Fruit fly (Drosophila melanogaster) whole organism, embryonic: Measurements from ENCODE around the gene spg.
A peak's percentile ranks its signal among the peaks of the same experiment; 100 is the strongest.

Experiments
- ATbp ChIP-seq: fragments of 200-800 bp; sonication (Bioruptor generic); optimal IDR thresholded peaks from 2 replicates; lab custom pipeline; 2017; ENCODE audit warnings: missing biosample characterization, mild to moderate bottlenecking, missing genetic modification characterization, missing genetic modification reagents
- Antp ChIP-seq: fragments of 200-800 bp; sonication (Bioruptor generic); optimal IDR thresholded peaks from 3 replicates; lab custom pipeline; 2016; ENCODE audit warnings: missing biosample characterization, missing genetic modification characterization
- Bgb ChIP-seq: fragments of 200-800 bp; sonication (Bioruptor generic); IDR thresholded peaks from 2 replicates; pipeline ENCODE4 v1.3.6; 2022; ENCODE audit warnings: missing biosample characterization, missing genetic modification characterization; ENCODE audit not compliant: partially characterized antibody
- CG10321 ChIP-seq: fragments of 200-800 bp; sonication (Bioruptor generic); IDR thresholded peaks from 2 replicates; pipeline ENCODE4 v1.3.6; 2022; ENCODE audit warnings: missing biosample characterization, missing genetic modification characterization
- CG11093 ChIP-seq: fragments of 200-800 bp; sonication (Bioruptor generic); IDR thresholded peaks from 3 replicates; pipeline ENCODE4 v1.3.6; 2022; ENCODE audit warnings: missing biosample characterization, missing genetic modification characterization
- CG11456 ChIP-seq: fragments of 200-800 bp; sonication (Bioruptor generic); IDR thresholded peaks from 3 replicates; pipeline ENCODE4 v1.3.6; 2022; ENCODE audit warnings: missing biosample characterization, missing genetic modification characterization
- CG11504 ChIP-seq: fragments of 200-800 bp; sonication (Bioruptor generic); optimal IDR thresholded peaks from 3 replicates; lab custom pipeline; 2019; ENCODE audit warnings: missing biosample characterization, mild to moderate bottlenecking, missing genetic modification characterization, moderate library complexity
- CG12104 ChIP-seq: fragments of 200-800 bp; sonication (Bioruptor generic); optimal IDR thresholded peaks from 3 replicates; lab custom pipeline; 2016; ENCODE audit warnings: missing biosample characterization, missing genetic modification characterization
- CG12659 ChIP-seq: fragments of 200-800 bp; sonication (Bioruptor generic); optimal IDR thresholded peaks from 3 replicates; lab custom pipeline; 2017; ENCODE audit warnings: mild to moderate bottlenecking, missing biosample characterization, missing genetic modification reagents, missing genetic modification characterization
- CG14667 ChIP-seq: fragments of 200-800 bp; sonication (Bioruptor generic); IDR thresholded peaks from 2 replicates; pipeline ENCODE4 v1.3.6; 2022; ENCODE audit warnings: missing biosample characterization, missing genetic modification characterization
- CG14710 ChIP-seq: fragments of 200-800 bp; sonication (Bioruptor generic); optimal IDR thresholded peaks from 3 replicates; lab custom pipeline; 2019; ENCODE audit warnings: missing biosample characterization, mild to moderate bottlenecking, missing genetic modification characterization, moderate library complexity
- CG17186 ChIP-seq: fragments of 200-800 bp; sonication (Bioruptor generic); optimal IDR thresholded peaks from 3 replicates; lab custom pipeline; 2017; ENCODE audit warnings: missing biosample characterization, missing genetic modification reagents, missing genetic modification characterization
- CG18262 ChIP-seq: fragments of 200-800 bp; optimal IDR thresholded peaks from 3 replicates; lab custom pipeline; 2019; ENCODE audit warnings: missing biosample characterization, mild to moderate bottlenecking, missing genetic modification characterization, moderate library complexity
- CG31224 ChIP-seq: fragments of 200-800 bp; sonication (Bioruptor generic); IDR thresholded peaks from 2 replicates; pipeline ENCODE4 v1.3.6; 2022; ENCODE audit warnings: missing biosample characterization, missing genetic modification characterization
- CG3838 ChIP-seq: fragments of 200-800 bp; sonication (Bioruptor generic); optimal IDR thresholded peaks from 3 replicates; lab custom pipeline; 2016; ENCODE audit warnings: missing biosample characterization, missing genetic modification characterization
- CG43689 ChIP-seq: fragments of 200-800 bp; sonication (Bioruptor generic); IDR thresholded peaks from 2 replicates; pipeline ENCODE4 v1.3.6; 2022; ENCODE audit warnings: missing biosample characterization, missing genetic modification characterization
- CG6765 ChIP-seq: fragments of 200-800 bp; sonication (Bioruptor generic); optimal IDR thresholded peaks from 3 replicates; lab custom pipeline; 2017; ENCODE audit warnings: missing biosample characterization, mild to moderate bottlenecking, missing genetic modification characterization
- CG7556 ChIP-seq: fragments of 200-800 bp; sonication (Bioruptor generic); optimal IDR thresholded peaks from 2 replicates; lab custom pipeline; 2017; ENCODE audit warnings: missing biosample characterization, mild to moderate bottlenecking, missing genetic modification characterization
- CG8478 ChIP-seq: fragments of >200 bp; optimal IDR thresholded peaks from 2 replicates; lab custom pipeline; 2018
- CG8765 ChIP-seq: fragments of 200-800 bp; sonication (Bioruptor generic); IDR thresholded peaks from 2 replicates; pipeline ENCODE4 v1.3.6; 2022; ENCODE audit warnings: missing biosample characterization, missing genetic modification characterization
- Chrac-16 ChIP-seq: fragments of 200-800 bp; sonication (Bioruptor generic); optimal IDR thresholded peaks from 3 replicates; lab custom pipeline; 2016; ENCODE audit warnings: missing biosample characterization, missing genetic modification characterization
- D19A ChIP-seq: fragments of 200-800 bp; optimal IDR thresholded peaks from 3 replicates; lab custom pipeline; 2019; ENCODE audit warnings: missing biosample characterization, mild to moderate bottlenecking, missing genetic modification characterization, moderate library complexity
- Dip3 ChIP-seq: fragments of 200-800 bp; sonication (Bioruptor generic); optimal IDR thresholded peaks from 3 replicates; lab custom pipeline; 2016; ENCODE audit warnings: missing biosample characterization, missing genetic modification characterization
- Dp ChIP-seq: fragments of 200-800 bp; sonication (Bioruptor generic); optimal IDR thresholded peaks from 2 replicates; lab custom pipeline; 2018; ENCODE audit warnings: missing biosample characterization, mild to moderate bottlenecking, missing genetic modification characterization, moderate library complexity
- Ets65A ChIP-seq: fragments of 200-800 bp; sonication (Bioruptor generic); peaks from one replicate; lab custom pipeline; 2016; ENCODE audit warnings: missing biosample characterization, missing genetic modification characterization
- Fer1 ChIP-seq: fragments of 200-800 bp; sonication (Bioruptor generic); optimal IDR thresholded peaks from 2 replicates; lab custom pipeline; 2017; ENCODE audit warnings: missing biosample characterization, mild to moderate bottlenecking, missing genetic modification characterization
- H2.0 ChIP-seq: fragments of 200-800 bp; sonication (Bioruptor generic); IDR thresholded peaks from 2 replicates; pipeline ENCODE4 v1.3.6; 2022; ENCODE audit warnings: missing biosample characterization, missing genetic modification characterization
- HLH4C ChIP-seq: fragments of 200-800 bp; sonication (Bioruptor generic); IDR thresholded peaks from 3 replicates; pipeline ENCODE4 v1.3.6; 2022; ENCODE audit warnings: missing biosample characterization, missing genetic modification characterization; ENCODE audit not compliant: partially characterized antibody
- HLHmδ ChIP-seq: fragments of 200-800 bp; sonication (Bioruptor generic); optimal IDR thresholded peaks from 2 replicates; lab custom pipeline; 2018; ENCODE audit warnings: missing biosample characterization, mild to moderate bottlenecking, missing genetic modification characterization, moderate library complexity
- HmgZ ChIP-seq: fragments of 200-800 bp; sonication (Bioruptor generic); optimal IDR thresholded peaks from 2 replicates; lab custom pipeline; 2018; ENCODE audit warnings: missing biosample characterization, mild to moderate bottlenecking, missing genetic modification characterization
- Hmx ChIP-seq: fragments of 200-800 bp; sonication (Bioruptor generic); optimal IDR thresholded peaks from 2 replicates; lab custom pipeline; 2016; ENCODE audit warnings: missing biosample characterization, missing genetic modification characterization
- MBD-R2 ChIP-seq: fragments of 200-800 bp; sonication (Bioruptor generic); IDR thresholded peaks from 2 replicates; pipeline ENCODE4 v1.3.6; 2022; ENCODE audit warnings: missing biosample characterization, missing genetic modification characterization
- MESR4 ChIP-seq: fragments of 200-800 bp; sonication (Bioruptor generic); optimal IDR thresholded peaks from 2 replicates; lab custom pipeline; 2018; ENCODE audit warnings: missing biosample characterization, mild to moderate bottlenecking, missing genetic modification characterization, moderate library complexity
- Med ChIP-seq: fragments of 200-800 bp; sonication (Bioruptor generic); peaks from one replicate; lab custom pipeline; 2016; ENCODE audit warnings: missing biosample characterization, missing genetic modification characterization, mild to moderate bottlenecking, inconsistent platforms, moderate library complexity
- Mes4 ChIP-seq: fragments of 200-800 bp; sonication (Bioruptor generic); optimal IDR thresholded peaks from 2 replicates; lab custom pipeline; 2016; ENCODE audit warnings: missing biosample characterization, missing genetic modification characterization
- Scr ChIP-seq: fragments of 200-800 bp; sonication (Bioruptor generic); IDR thresholded peaks from 2 replicates; pipeline ENCODE4 v1.3.6; 2022; ENCODE audit warnings: missing biosample characterization, missing genetic modification characterization; ENCODE audit not compliant: partially characterized antibody
- Xbp1 ChIP-seq: fragments of 200-800 bp; sonication (Bioruptor generic); optimal IDR thresholded peaks from 3 replicates; lab custom pipeline; 2016; ENCODE audit warnings: missing biosample characterization, mild to moderate bottlenecking, missing genetic modification characterization
- caup ChIP-seq: fragments of 200-800 bp; sonication (Bioruptor generic); optimal IDR thresholded peaks from 3 replicates; lab custom pipeline; 2017; ENCODE audit warnings: missing biosample characterization, mild to moderate bottlenecking, missing genetic modification characterization, moderate library complexity; ENCODE audit not compliant: severe bottlenecking
- chinmo ChIP-seq: fragments of 200-800 bp; sonication (Bioruptor generic); IDR thresholded peaks from 4 replicates; pipeline ENCODE4 v1.3.6; 2022; ENCODE audit warnings: missing biosample characterization, missing genetic modification characterization; ENCODE audit not compliant: partially characterized antibody
- ci ChIP-seq: fragments of 200-800 bp; sonication (Bioruptor generic); IDR thresholded peaks from 3 replicates; pipeline ENCODE4 v1.3.6; 2022; ENCODE audit warnings: missing biosample characterization, missing genetic modification characterization
- crol ChIP-seq: fragments of 200-800 bp; sonication (Bioruptor generic); IDR thresholded peaks from 2 replicates; pipeline ENCODE4 v1.3.6; 2022; ENCODE audit warnings: missing biosample characterization, missing genetic modification characterization
- dmrt11E ChIP-seq: fragments of 200-800 bp; sonication (Bioruptor generic); optimal IDR thresholded peaks from 3 replicates; lab custom pipeline; 2018; ENCODE audit warnings: missing biosample characterization, mild to moderate bottlenecking, missing genetic modification characterization, moderate library complexity
- fd96Cb ChIP-seq: fragments of 200-800 bp; sonication (Bioruptor generic); optimal IDR thresholded peaks from 2 replicates; lab custom pipeline; 2018; ENCODE audit warnings: missing biosample characterization, mild to moderate bottlenecking, missing genetic modification characterization, moderate library complexity
- inv ChIP-seq: fragments of 200-800 bp; sonication (Bioruptor generic); IDR thresholded peaks from 2 replicates; pipeline ENCODE4 v1.3.6; 2022; ENCODE audit warnings: missing biosample characterization, missing genetic modification characterization; ENCODE audit not compliant: partially characterized antibody
- lbe ChIP-seq: fragments of 200-800 bp; sonication (Bioruptor generic); optimal IDR thresholded peaks from 2 replicates; lab custom pipeline; 2016; ENCODE audit warnings: missing biosample characterization, mild to moderate bottlenecking, missing genetic modification characterization
- mam ChIP-seq: fragments of 200-800 bp; sonication (Bioruptor generic); optimal IDR thresholded peaks from 3 replicates; lab custom pipeline; 2016; ENCODE audit warnings: missing biosample characterization, missing genetic modification characterization
- pnt ChIP-seq: fragments of 200-800 bp; sonication (Bioruptor generic); optimal IDR thresholded peaks from 3 replicates; lab custom pipeline; 2016; ENCODE audit warnings: missing biosample characterization, missing genetic modification characterization
- ranshi ChIP-seq: fragments of 200-800 bp; sonication (Bioruptor generic); IDR thresholded peaks from 2 replicates; pipeline ENCODE4 v1.3.6; 2022; ENCODE audit warnings: missing biosample characterization, missing genetic modification characterization
- twi ChIP-seq: fragments of 200-800 bp; optimal IDR thresholded peaks from 2 replicates; lab custom pipeline; 2019; ENCODE audit warnings: missing biosample characterization, mild to moderate bottlenecking, missing genetic modification characterization, moderate library complexity
- zfh1 ChIP-seq: fragments of 200-800 bp; sonication (Bioruptor generic); IDR thresholded peaks from 3 replicates; pipeline ENCODE4 v1.3.6; 2022; ENCODE audit warnings: missing biosample characterization, missing genetic modification characterization

spg gene

dm6 chr3R:28810942-28811676, 34.0 kb upstream of the spg start, which contains the start of gene wdn (continued):
- no peak for TF ChIP-seq CG6765 (GFP tag; lab: Kevin White, UChicago)
- no peak for TF ChIP-seq CG43689 (GFP tag; lab: Robert Waterston, UW)
- TF ChIP-seq CG12104 (GFP tag; lab: Kevin White, UChicago) = no peak
- peak; percentile 96 for TF ChIP-seq MESR4 (GFP tag; lab: Kevin White, UChicago)
- TF ChIP-seq Ets65A (GFP tag; lab: Kevin White, UChicago) = peak; percentile 69
- no peak for TF ChIP-seq inv (GFP tag; lab: Robert Waterston, UW)
- TF ChIP-seq CG14667 = no peak
- TF ChIP-seq lbe (GFP tag; lab: Kevin White, UChicago) = no peak
- 0 out of 2 replicates have a peak, but pooled peaks have one; percentile 13 for TF ChIP-seq ranshi (GFP tag; lab: Robert Waterston, UW)
- no peak for TF ChIP-seq CG3838 (GFP tag; lab: Kevin White, UChicago)
- no peak for TF ChIP-seq ATbp (GFP tag; lab: Kevin White, UChicago)
- no peak for TF ChIP-seq H2.0 (GFP tag; lab: Robert Waterston, UW)
- peak; percentile 15 for TF ChIP-seq CG18262
- TF ChIP-seq mam = peak; percentile 5
- TF ChIP-seq CG11456 = no peak
- TF ChIP-seq HmgZ = peak; percentile 1
- TF ChIP-seq Med (GFP tag; lab: Kevin White, UChicago) = peak; percentile 72
- peak; percentile 36; the same call in 1 of the 2 replicates for TF ChIP-seq Scr (GFP tag; lab: Robert Waterston, UW)
- no peak for TF ChIP-seq HLHmδ (GFP tag; lab: Kevin White, UChicago)
- no peak for TF ChIP-seq CG7556 (GFP tag; lab: Kevin White, UChicago)
- TF ChIP-seq CG31224 (GFP tag; lab: Robert Waterston, UW) = no peak
- 0 out of 4 replicates have a peak, but pooled peaks have one; percentile 23 for TF ChIP-seq chinmo (GFP tag; lab: Robert Waterston, UW)
- no peak for TF ChIP-seq dmrt11E (tag; lab: Kevin White, UChicago)
- peak; percentile 25; the same call in 1 of the 2 replicates for TF ChIP-seq Bgb (GFP tag; lab: Robert Waterston, UW)
- no peak for TF ChIP-seq twi
- TF ChIP-seq HLH4C (GFP tag; lab: Robert Waterston, UW) = 0 out of 3 replicates have a peak, but pooled peaks have one; percentile 7
- TF ChIP-seq MBD-R2 (GFP tag; lab: Robert Waterston, UW) = peak; percentile 40; the same call in 1 of the 2 replicates
- TF ChIP-seq Hmx = no peak
- no peak for TF ChIP-seq CG11093 (GFP tag; lab: Robert Waterston, UW)
- no peak for TF ChIP-seq Mes4 (GFP tag; lab: Kevin White, UChicago)
- no peak for TF ChIP-seq Xbp1 (GFP tag; lab: Kevin White, UChicago)
- TF ChIP-seq D19A (tag; lab: Kevin White, UChicago) = no peak
- TF ChIP-seq CG10321 (GFP tag; lab: Robert Waterston, UW) = no peak
- peak; percentile 16 for TF ChIP-seq CG17186 (GFP tag; lab: Kevin White, UChicago)
- TF ChIP-seq Fer1 = no peak
- TF ChIP-seq Dip3 (GFP tag; lab: Kevin White, UChicago) = peak; percentile 12
- no peak for TF ChIP-seq CG8765
- no peak for TF ChIP-seq Dp (GFP tag; lab: Kevin White, UChicago)
- TF ChIP-seq Antp (GFP tag; lab: Kevin White, UChicago) = no peak
- TF ChIP-seq crol (GFP tag; lab: Robert Waterston, UW) = peak; percentile 88
- no peak for TF ChIP-seq fd96Cb
- TF ChIP-seq caup = no peak
- no peak for TF ChIP-seq zfh1 (GFP tag; lab: Robert Waterston, UW)
- TF ChIP-seq pnt = no peak
- TF ChIP-seq CG11504 = no peak
- peak; percentile 14 for TF ChIP-seq CG12659 (GFP tag; lab: Kevin White, UChicago)
- no peak for TF ChIP-seq CG8478
- TF ChIP-seq ci (GFP tag; lab: Robert Waterston, UW) = no peak
- no peak for TF ChIP-seq Chrac-16
- no peak for TF ChIP-seq CG14710
